Fruit fly (Drosophila melanogaster) whole organism, pupa: Measurements from ENCODE around the gene Eig71Ec.

Source experiments
- CG13204 ChIP-seq: fragments of 200-800 bp; sonication (Bioruptor generic); optimal IDR thresholded peaks from 2 replicates; lab custom pipeline; 2018; ENCODE audit warnings: missing biosample characterization, mild to moderate bottlenecking, missing genetic modification characterization, moderate library complexity
- CG32121 ChIP-seq: fragments of 200-800 bp; sonication (Bioruptor generic); IDR thresholded peaks from 2 replicates; pipeline ENCODE4 v1.3.6; 2022; ENCODE audit warnings: missing biosample characterization, missing genetic modification characterization
- CG34367 ChIP-seq: fragments of 200-800 bp; sonication (Bioruptor generic); optimal IDR thresholded peaks from 2 replicates; lab custom pipeline; 2018; ENCODE audit warnings: missing biosample characterization, mild to moderate bottlenecking, missing genetic modification characterization
- CG4496 ChIP-seq: fragments of 200-800 bp; sonication (Bioruptor generic); IDR thresholded peaks from 3 replicates; pipeline ENCODE4 v1.3.6; 2022; ENCODE audit warnings: missing biosample characterization, missing genetic modification characterization
- CG8159 ChIP-seq: fragments of 200-800 bp; sonication (Bioruptor generic); optimal IDR thresholded peaks from 3 replicates; lab custom pipeline; 2018; ENCODE audit warnings: missing biosample characterization, mild to moderate bottlenecking, missing genetic modification characterization, moderate library complexity
- CG9948 ChIP-seq: fragments of 200-800 bp; sonication (Bioruptor generic); optimal IDR thresholded peaks from 2 replicates; lab custom pipeline; 2018; ENCODE audit warnings: missing biosample characterization, mild to moderate bottlenecking, missing genetic modification characterization, moderate library complexity
- Ets98B ChIP-seq: fragments of 200-800 bp; sonication (Bioruptor generic); IDR thresholded peaks from 2 replicates; pipeline ENCODE4 v1.3.6; 2022; ENCODE audit warnings: missing biosample characterization, missing genetic modification characterization
- Pif1A ChIP-seq: fragments of 200-800 bp; sonication (Bioruptor generic); optimal IDR thresholded peaks from 3 replicates; lab custom pipeline; 2016; ENCODE audit warnings: missing biosample characterization, missing genetic modification characterization
- Pif1B ChIP-seq: fragments of 200-800 bp; sonication (Bioruptor generic); optimal IDR thresholded peaks from 3 replicates; lab custom pipeline; 2016; ENCODE audit warnings: missing biosample characterization, missing genetic modification characterization
- Snoo ChIP-seq: fragments of 200-800 bp; sonication (Bioruptor generic); optimal IDR thresholded peaks from 3 replicates; lab custom pipeline; 2017; ENCODE audit warnings: missing biosample characterization, mild to moderate bottlenecking, missing genetic modification characterization, inconsistent platforms
- rn ChIP-seq: fragments of 200-800 bp; sonication (Bioruptor generic); IDR thresholded peaks from 2 replicates; pipeline ENCODE4 v1.3.6; 2022; ENCODE audit warnings: missing biosample characterization, missing genetic modification characterization

dm6 chr3L:15647712-15648621 is 4.1 kb downstream of the Eig71Ec start, which contains the start of the genes comm3 and CG43083:
- no peak for TF ChIP-seq rn (GFP tag; lab: Robert Waterston, UW)
- TF ChIP-seq Ets98B, result no peak
- TF ChIP-seq CG34367 (tag; lab: Kevin White, UChicago), result no peak
- no peak for TF ChIP-seq CG13204
- no peak for TF ChIP-seq Pif1A
- no peak for TF ChIP-seq CG4496 (GFP tag; lab: Robert Waterston, UW)
- no peak for TF ChIP-seq CG32121 (GFP tag; lab: Robert Waterston, UW)
- no peak for TF ChIP-seq Pif1B (GFP tag; lab: Kevin White, UChicago)
- TF ChIP-seq CG8159 (tag; lab: Kevin White, UChicago), result no peak
- no peak for TF ChIP-seq Snoo
- TF ChIP-seq CG9948 (tag; lab: Kevin White, UChicago), result no peak
